Fruit fly (Drosophila melanogaster): ENCODE data around the gene Pgant5.

Pgant5 gene

dm6 chr2L:5043495-5044146 is 49.8 kb downstream of the Pgant5 start:
- TF ChIP-seq toe (GFP tag; optimal IDR thresholded peaks at IDR 0.05): no peak
- no peak for TF ChIP-seq bab1 (GFP tag; optimal IDR thresholded peaks at IDR 0.05)
- no peak for TF ChIP-seq cic (GFP tag; optimal IDR thresholded peaks at IDR 0.05)
- peak; percentile 12 for TF ChIP-seq Mnt (GFP tag; optimal IDR thresholded peaks at IDR 0.05)
- no peak for TF ChIP-seq pad (GFP tag; optimal IDR thresholded peaks at IDR 0.05)
- TF ChIP-seq CG14711 (tag; optimal IDR thresholded peaks at IDR 0.05): peak; percentile 22
- TF ChIP-seq Clk (GFP tag; optimal IDR thresholded peaks at IDR 0.05): no peak
- TF ChIP-seq Crg-1 (GFP tag; optimal IDR thresholded peaks at IDR 0.05): no peak
- no peak for TF ChIP-seq Hr96 (GFP tag; optimal IDR thresholded peaks at IDR 0.05)
- peak; percentile 30 for TF ChIP-seq CG5204 (GFP tag; optimal IDR thresholded peaks at IDR 0.05)
- TF ChIP-seq kay (GFP tag; ENCODE audit: borderline replicate concordance): no peak
- peak; percentile 40 for TF ChIP-seq CG12768 (GFP tag; optimal IDR thresholded peaks at IDR 0.05)
- peak; percentile 59 for TF ChIP-seq CG7045 (GFP tag; optimal IDR thresholded peaks at IDR 0.05)
- no peak for TF ChIP-seq CG11617 (GFP tag; optimal IDR thresholded peaks at IDR 0.05)
- TF ChIP-seq CG33017 (tag; optimal IDR thresholded peaks at IDR 0.05): no peak
- TF ChIP-seq CG7101 (tag; optimal IDR thresholded peaks at IDR 0.05): peak; percentile 6
- no peak for TF ChIP-seq CG1620 (GFP tag; optimal IDR thresholded peaks at IDR 0.05)
- no peak for TF ChIP-seq ovo (GFP tag; optimal IDR thresholded peaks at IDR 0.05)
- no peak for TF ChIP-seq cnc (optimal IDR thresholded peaks at IDR 0.05)
- no peak for TF ChIP-seq tj (GFP tag; optimal IDR thresholded peaks at IDR 0.05)

dm6 chr2L:5043043-5043442 is 50.3 kb downstream of the Pgant5 start, which contains the start of the genes CG33995, CG44000 and CG44001:
TSS of gene CG33995 (plus strand) at chr2L:5043270.
TSS of gene CG44000 (plus strand) at chr2L:5043270.
TSS of gene CG44001 (plus strand) at chr2L:5043270.
- TF ChIP-seq CG7045 (GFP tag; optimal IDR thresholded peaks at IDR 0.05) (no peak), CG11617 (GFP tag; optimal IDR thresholded peaks at IDR 0.05) (peak; percentile 22), ovo (GFP tag; optimal IDR thresholded peaks at IDR 0.05) (no peak), CG33017 (tag; optimal IDR thresholded peaks at IDR 0.05) (no peak), Hr96 (GFP tag; optimal IDR thresholded peaks at IDR 0.05) (peak; percentile 69), toe (GFP tag; optimal IDR thresholded peaks at IDR 0.05) (peak; percentile 62), bab1 (GFP tag; optimal IDR thresholded peaks at IDR 0.05) (peak; percentile 69), pad (GFP tag; optimal IDR thresholded peaks at IDR 0.05) (peak; percentile 57), cnc (optimal IDR thresholded peaks at IDR 0.05) (no peak), Mnt (GFP tag; optimal IDR thresholded peaks at IDR 0.05) (peak; percentile 75), cic (GFP tag; optimal IDR thresholded peaks at IDR 0.05) (peak; percentile 20), Crg-1 (GFP tag; optimal IDR thresholded peaks at IDR 0.05) (peak; percentile 63), kay (GFP tag; ENCODE audit: borderline replicate concordance) (no peak), Clk (GFP tag; optimal IDR thresholded peaks at IDR 0.05) (peak; percentile 53), tj (GFP tag; optimal IDR thresholded peaks at IDR 0.05) (peak; percentile 94), CG5204 (GFP tag; optimal IDR thresholded peaks at IDR 0.05) (no peak), CG14711 (tag; optimal IDR thresholded peaks at IDR 0.05) (peak; percentile 48), CG12768 (GFP tag; optimal IDR thresholded peaks at IDR 0.05) (no peak), CG7101 (tag; optimal IDR thresholded peaks at IDR 0.05) (peak; percentile 70), CG1620 (GFP tag; optimal IDR thresholded peaks at IDR 0.05) (peak; percentile 81)

dm6 chr2L:5042076-5042475 is 51.3 kb downstream of the Pgant5 start:
- TF ChIP-seq cic (GFP tag; optimal IDR thresholded peaks at IDR 0.05) (no peak), ovo (GFP tag; optimal IDR thresholded peaks at IDR 0.05) (no peak), CG7101 (tag; optimal IDR thresholded peaks at IDR 0.05) (no peak), CG12768 (GFP tag; optimal IDR thresholded peaks at IDR 0.05) (no peak), CG33017 (tag; optimal IDR thresholded peaks at IDR 0.05) (no peak), CG14711 (tag; optimal IDR thresholded peaks at IDR 0.05) (no peak)

dm6 chr2L:5037402-5037860 is 56.0 kb downstream of the Pgant5 start, which contains the start of the genes CG14042 and SP555:
TSS of gene CG14042 (plus strand) at chr2L:5037709.
TSS of gene SP555 (plus strand) at chr2L:5037709.
- no peak for TF ChIP-seq CG14711 (tag; optimal IDR thresholded peaks at IDR 0.05)
- peak; percentile 18 for TF ChIP-seq pad (GFP tag; optimal IDR thresholded peaks at IDR 0.05)

dm6 chr2L:5036120-5036519 is 57.3 kb downstream of the Pgant5 start:
- TF ChIP-seq CG33017 (tag; optimal IDR thresholded peaks at IDR 0.05) (no peak), CG7101 (tag; optimal IDR thresholded peaks at IDR 0.05) (no peak), cnc (optimal IDR thresholded peaks at IDR 0.05) (no peak)

dm6 chr2L:5031886-5032285 is 61.5 kb downstream of the Pgant5 start:
- no peak for TF ChIP-seq CG5204 (GFP tag; optimal IDR thresholded peaks at IDR 0.05)
- TF ChIP-seq CG7101 (tag; optimal IDR thresholded peaks at IDR 0.05): no peak
- TF ChIP-seq ovo (GFP tag; optimal IDR thresholded peaks at IDR 0.05): no peak

- TF ChIP-seq CG33017 (tag; optimal IDR thresholded peaks at IDR 0.05) (no peak), Hr96 (GFP tag; optimal IDR thresholded peaks at IDR 0.05) (no peak), CG14711 (tag; optimal IDR thresholded peaks at IDR 0.05) (no peak), cnc (optimal IDR thresholded peaks at IDR 0.05) (no peak), pad (GFP tag; optimal IDR thresholded peaks at IDR 0.05) (no peak)
These were observed 62.0 kb downstream of the Pgant5 start for dm6 chr2L:5031399-5031798.
